Fruit fly (Drosophila melanogaster): Measurements from ENCODE around the gene CG46435.
A peak's percentile ranks its signal among the peaks of the same experiment; 100 is the strongest.

CG46435 gene

dm6 chr3L:19503770-19504169, 41.1 kb upstream of the CG46435 start, which contains the start of gene CG9452 (continued):
- TF ChIP-seq esn (GFP tag; optimal IDR thresholded peaks at IDR 0.05) (no peak), CG1621 (tag; optimal IDR thresholded peaks at IDR 0.05) (no peak)

- TF ChIP-seq Eip78C (GFP tag) (peak; percentile 38), fkh (GFP tag; optimal IDR thresholded peaks at IDR 0.05) (peak; percentile 78), Smox (GFP tag; optimal IDR thresholded peaks at IDR 0.05) (no peak), vri (GFP tag; optimal IDR thresholded peaks at IDR 0.05) (peak; percentile 15)
These were observed 40.2 kb upstream of the CG46435 start for dm6 chr3L:19504719-19505118.

- TF ChIP-seq svp (GFP tag) (peak; percentile 22), fkh (GFP tag; optimal IDR thresholded peaks at IDR 0.05) (no peak)
These were observed 32.2 kb upstream of the CG46435 start for dm6 chr3L:19512672-19513071.

- TF ChIP-seq CG6163 (GFP tag; IDR thresholded peaks at IDR 0.05) (peak; percentile 85), net (GFP tag; optimal IDR thresholded peaks at IDR 0.05) (peak; percentile 29), CG1621 (tag; optimal IDR thresholded peaks at IDR 0.05) (no peak), CG6792 (GFP tag; optimal IDR thresholded peaks at IDR 0.05) (peak; percentile 47), Eip93F (GFP tag; optimal IDR thresholded peaks at IDR 0.05) (no peak), lz (GFP tag; optimal IDR thresholded peaks at IDR 0.05) (peak; percentile 76), eg (GFP tag; IDR thresholded peaks at IDR 0.05) (peak; percentile 75), fd59A (GFP tag; optimal IDR thresholded peaks at IDR 0.05) (no peak), Hr4 (GFP tag; optimal IDR thresholded peaks at IDR 0.05) (peak; percentile 10), CG6276 (GFP tag; optimal IDR thresholded peaks at IDR 0.05) (no peak), CG15336 (GFP tag; IDR thresholded peaks at IDR 0.05) (no peak), OdsH (GFP tag; optimal IDR thresholded peaks at IDR 0.05) (peak; percentile 64), Sox15 (GFP tag; optimal IDR thresholded peaks at IDR 0.05) (peak; percentile 34), CG8319 (GFP tag; optimal IDR thresholded peaks at IDR 0.05) (peak; percentile 39), Smox (GFP tag; optimal IDR thresholded peaks at IDR 0.05) (peak; percentile 18), Met (GFP tag; optimal IDR thresholded peaks at IDR 0.05) (peak; percentile 36), CG10631 (GFP tag; optimal IDR thresholded peaks at IDR 0.05) (peak; percentile 56), CG34406 (GFP tag; optimal IDR thresholded peaks at IDR 0.05) (peak; percentile 33), Eip78C (GFP tag) (peak; percentile 79), acj6 (GFP tag; optimal IDR thresholded peaks at IDR 0.05) (peak; percentile 40), Ets21C (GFP tag; optimal IDR thresholded peaks at IDR 0.05) (peak; percentile 27), CG11762 (GFP tag; optimal IDR thresholded peaks at IDR 0.05; ENCODE audit: insufficient read depth) (peak; percentile 43), Eip75B (GFP tag; optimal IDR thresholded peaks at IDR 0.05) (peak; percentile 71), CG6808 (GFP tag; optimal IDR thresholded peaks at IDR 0.05) (no peak), CG11902 (GFP tag; optimal IDR thresholded peaks at IDR 0.05) (peak; percentile 63), CG10669 (GFP tag; optimal IDR thresholded peaks at IDR 0.05) (peak; percentile 34), cyc (GFP tag; optimal IDR thresholded peaks at IDR 0.05) (peak; percentile 82), Sox102F (GFP tag; optimal IDR thresholded peaks at IDR 0.05) (no peak), Ets96B (tag; optimal IDR thresholded peaks at IDR 0.05) (no peak), pdm3 (GFP tag; optimal IDR thresholded peaks at IDR 0.05) (peak; percentile 60), dac (GFP tag; optimal IDR thresholded peaks at IDR 0.05) (peak; percentile 32), Hr39 (GFP tag; optimal IDR thresholded peaks at IDR 0.05) (peak; percentile 74), CG3919 (GFP tag; optimal IDR thresholded peaks at IDR 0.05) (peak; percentile 70), CG9139 (GFP tag; optimal IDR thresholded peaks at IDR 0.05) (no peak), CG7368 (GFP tag; optimal IDR thresholded peaks at IDR 0.05) (peak; percentile 55), CG32006 (GFP tag; optimal IDR thresholded peaks at IDR 0.05) (no peak), CG11294 (GFP tag; IDR thresholded peaks at IDR 0.05) (no peak), CG4318 (GFP tag; optimal IDR thresholded peaks at IDR 0.05) (no peak), esn (GFP tag; optimal IDR thresholded peaks at IDR 0.05) (no peak), svp (GFP tag) (peak; percentile 64), salr (GFP tag; optimal IDR thresholded peaks at IDR 0.05) (peak in 1 of 2 experiments; percentile 73), topi (GFP tag; optimal IDR thresholded peaks at IDR 0.05) (peak; percentile 60), CG31627 (GFP tag; optimal IDR thresholded peaks at IDR 0.05) (peak; percentile 75), Hr38 (GFP tag; optimal IDR thresholded peaks at IDR 0.05) (no peak)
These were observed 28.4 kb upstream of the CG46435 start for dm6 chr3L:19516547-19516946.

Measured in whole organism, prepupa.